Fruit fly (Drosophila melanogaster) whole organism, embryonic: ENCODE data around the gene CG7058.

Source experiments
- Blimp-1 ChIP-seq: fragments of 200-800 bp; sonication (Bioruptor generic); optimal IDR thresholded peaks from 3 replicates; lab custom pipeline; 2018; ENCODE audit warnings: missing biosample characterization, missing genetic modification characterization, mild to moderate bottlenecking, moderate library complexity, missing genetic modification reagents
- CG10979 ChIP-seq: fragments of 200-800 bp; sonication (Bioruptor generic); optimal IDR thresholded peaks from 2 replicates; lab custom pipeline; 2018; ENCODE audit warnings: missing biosample characterization, mild to moderate bottlenecking, missing genetic modification characterization, moderate library complexity
- CG11085 ChIP-seq: fragments of 200-800 bp; sonication (Bioruptor generic); IDR thresholded peaks from 2 replicates; pipeline ENCODE4 v1.3.6; 2022; ENCODE audit warnings: missing biosample characterization, missing genetic modification characterization
- CG12299 ChIP-seq: fragments of 200-800 bp; sonication (Bioruptor generic); optimal IDR thresholded peaks from 2 replicates; lab custom pipeline; 2018; ENCODE audit warnings: missing biosample characterization, mild to moderate bottlenecking, missing genetic modification characterization
- CG14050 ChIP-seq: fragments of 200-800 bp; sonication (Bioruptor generic); IDR thresholded peaks from 3 replicates; pipeline ENCODE4 v1.3.6; 2022; ENCODE audit warnings: missing biosample characterization, missing genetic modification characterization
- CG14667 ChIP-seq: fragments of 200-800 bp; sonication (Bioruptor generic); IDR thresholded peaks from 2 replicates; pipeline ENCODE4 v1.3.6; 2022; ENCODE audit warnings: missing biosample characterization, missing genetic modification characterization
- CG15011 ChIP-seq: fragments of 200-800 bp; sonication (Bioruptor generic); optimal IDR thresholded peaks from 3 replicates; lab custom pipeline; 2018; ENCODE audit warnings: missing biosample characterization, mild to moderate bottlenecking, missing genetic modification characterization
- CG15269 ChIP-seq: fragments of 200-800 bp; sonication (Bioruptor generic); optimal IDR thresholded peaks from 2 replicates; lab custom pipeline; 2018; ENCODE audit warnings: missing biosample characterization, mild to moderate bottlenecking, missing genetic modification characterization, moderate library complexity
- CG1603 ChIP-seq: fragments of 200-800 bp; sonication (Bioruptor generic); optimal IDR thresholded peaks from 2 replicates; lab custom pipeline; 2019; ENCODE audit warnings: missing biosample characterization, mild to moderate bottlenecking, missing genetic modification characterization, moderate library complexity
- CG17361 ChIP-seq: fragments of 200-800 bp; sonication (Bioruptor generic); IDR thresholded peaks from 3 replicates; pipeline ENCODE4 v1.3.6; 2022; ENCODE audit warnings: missing biosample characterization, missing genetic modification characterization
- CG17385 ChIP-seq: fragments of 200-800 bp; sonication (Bioruptor generic); optimal IDR thresholded peaks from 3 replicates; lab custom pipeline; 2018; ENCODE audit warnings: missing biosample characterization, mild to moderate bottlenecking, missing genetic modification characterization
- CG2199 ChIP-seq: fragments of 200-800 bp; sonication (Bioruptor generic); IDR thresholded peaks from 3 replicates; pipeline ENCODE4 v1.3.6; 2022; ENCODE audit warnings: missing biosample characterization, missing genetic modification characterization
- CG3838 ChIP-seq: fragments of 200-800 bp; sonication (Bioruptor generic); optimal IDR thresholded peaks from 3 replicates; lab custom pipeline; 2016; ENCODE audit warnings: missing biosample characterization, missing genetic modification characterization
- CG6765 ChIP-seq: fragments of 200-800 bp; sonication (Bioruptor generic); optimal IDR thresholded peaks from 3 replicates; lab custom pipeline; 2017; ENCODE audit warnings: missing biosample characterization, mild to moderate bottlenecking, missing genetic modification characterization
- CG8765 ChIP-seq: fragments of 200-800 bp; sonication (Bioruptor generic); IDR thresholded peaks from 2 replicates; pipeline ENCODE4 v1.3.6; 2022; ENCODE audit warnings: missing biosample characterization, missing genetic modification characterization
- CG9215 ChIP-seq: fragments of 200-800 bp; sonication (Bioruptor generic); IDR thresholded peaks from 2 replicates; pipeline ENCODE4 v1.3.6; 2022; ENCODE audit warnings: missing biosample characterization, missing genetic modification characterization
- Camta ChIP-seq: fragments of 200-800 bp; sonication (Bioruptor generic); optimal IDR thresholded peaks from 2 replicates; lab custom pipeline; 2016; ENCODE audit warnings: missing biosample characterization, missing genetic modification characterization
- D19A ChIP-seq: fragments of 200-800 bp; optimal IDR thresholded peaks from 3 replicates; lab custom pipeline; 2019; ENCODE audit warnings: missing biosample characterization, mild to moderate bottlenecking, missing genetic modification characterization, moderate library complexity
- Elba2 ChIP-seq: fragments of 200-800 bp; sonication (Bioruptor generic); optimal IDR thresholded peaks from 3 replicates; lab custom pipeline; 2016; ENCODE audit warnings: missing biosample characterization, missing genetic modification characterization
- Gug ChIP-seq: fragments of 200-800 bp; sonication (Bioruptor generic); IDR thresholded peaks from 4 replicates; pipeline ENCODE4 v1.3.6; 2022; ENCODE audit warnings: missing biosample characterization, missing genetic modification characterization
- H15 ChIP-seq: fragments of 200-800 bp; sonication (Bioruptor generic); IDR thresholded peaks from 3 replicates; pipeline ENCODE4 v1.3.6; 2022; ENCODE audit warnings: missing biosample characterization, missing genetic modification characterization
- HLH4C ChIP-seq: fragments of 200-800 bp; sonication (Bioruptor generic); IDR thresholded peaks from 3 replicates; pipeline ENCODE4 v1.3.6; 2022; ENCODE audit warnings: missing biosample characterization, missing genetic modification characterization; ENCODE audit not compliant: partially characterized antibody
- Hey ChIP-seq: fragments of 200-800 bp; sonication (Bioruptor generic); optimal IDR thresholded peaks from 3 replicates; lab custom pipeline; 2018; ENCODE audit warnings: missing biosample characterization, mild to moderate bottlenecking, missing genetic modification characterization
- HmgZ ChIP-seq: fragments of 200-800 bp; sonication (Bioruptor generic); optimal IDR thresholded peaks from 2 replicates; lab custom pipeline; 2018; ENCODE audit warnings: missing biosample characterization, mild to moderate bottlenecking, missing genetic modification characterization
- Hr78 ChIP-seq, 2 experiments: fragments of 200-800 bp in 1 of 2; fragments of >200 bp in 1 of 2; sonication (Bioruptor generic) in 1 of 2; optimal IDR thresholded peaks; 2 replicates each; lab custom pipeline; 2017 to 2019; ENCODE audit warnings: missing biosample characterization in 2 of 2, missing genetic modification characterization in 2 of 2, mild to moderate bottlenecking in 1 of 2, moderate library complexity in 1 of 2
- MESR4 ChIP-seq: fragments of 200-800 bp; sonication (Bioruptor generic); optimal IDR thresholded peaks from 2 replicates; lab custom pipeline; 2018; ENCODE audit warnings: missing biosample characterization, mild to moderate bottlenecking, missing genetic modification characterization, moderate library complexity
- MTF-1 ChIP-seq: fragments of 200-800 bp; sonication (Bioruptor generic); optimal IDR thresholded peaks from 2 replicates; lab custom pipeline; 2018; ENCODE audit warnings: missing biosample characterization, mild to moderate bottlenecking, missing genetic modification characterization, borderline replicate concordance
- Med ChIP-seq: fragments of 200-800 bp; sonication (Bioruptor generic); peaks from one replicate; lab custom pipeline; 2016; ENCODE audit warnings: missing biosample characterization, missing genetic modification characterization, mild to moderate bottlenecking, inconsistent platforms, moderate library complexity
- Myb ChIP-seq: fragments of 200-800 bp; sonication (Bioruptor generic); optimal IDR thresholded peaks from 2 replicates; lab custom pipeline; 2016; ENCODE audit warnings: missing biosample characterization, missing genetic modification characterization
- NC2α ChIP-seq: fragments of 200-800 bp; sonication (Bioruptor generic); optimal IDR thresholded peaks from 2 replicates; lab custom pipeline; 2016; ENCODE audit warnings: missing biosample characterization, missing genetic modification characterization
- Sox102F ChIP-seq: fragments of 200-800 bp; sonication (Bioruptor generic); optimal IDR thresholded peaks from 2 replicates; lab custom pipeline; 2018; ENCODE audit warnings: missing biosample characterization, mild to moderate bottlenecking, missing genetic modification characterization, moderate library complexity
- Stat92E ChIP-seq, 3 experiments: fragments of >200 bp in 2 of 3; fragments of 200-800 bp in 1 of 3; sonication (Bioruptor generic) in 1 of 3; optimal IDR thresholded peaks; 2 replicates each; lab custom pipeline; 2017 to 2019; ENCODE audit warnings: missing biosample characterization in 3 of 3, missing genetic modification characterization in 3 of 3, mild to moderate bottlenecking in 1 of 3, moderate library complexity in 1 of 3
- YL-1 ChIP-seq: fragments of 200-800 bp; sonication (Bioruptor generic); optimal IDR thresholded peaks from 3 replicates; lab custom pipeline; 2017; ENCODE audit warnings: missing biosample characterization, mild to moderate bottlenecking, missing genetic modification characterization
- bsh ChIP-seq, 2 experiments: fragments of 200-800 bp; sonication (Bioruptor generic); optimal IDR thresholded peaks; 2 replicates each; lab custom pipeline; 2017 to 2018; ENCODE audit warnings: mild to moderate bottlenecking in 2 of 2, missing biosample characterization in 2 of 2, missing genetic modification characterization in 2 of 2, moderate library complexity in 1 of 2
- chm ChIP-seq: fragments of 200-800 bp; sonication (Bioruptor generic); IDR thresholded peaks from 2 replicates; pipeline ENCODE4 v1.3.6; 2022; ENCODE audit warnings: missing biosample characterization, missing genetic modification characterization
- ci ChIP-seq: fragments of 200-800 bp; sonication (Bioruptor generic); IDR thresholded peaks from 3 replicates; pipeline ENCODE4 v1.3.6; 2022; ENCODE audit warnings: missing biosample characterization, missing genetic modification characterization
- gce ChIP-seq: fragments of 200-800 bp; sonication (Bioruptor generic); IDR thresholded peaks from 3 replicates; pipeline ENCODE4 v1.3.6; 2022; ENCODE audit warnings: missing biosample characterization, missing genetic modification characterization
- hbn ChIP-seq: fragments of 200-800 bp; sonication (Bioruptor generic); IDR thresholded peaks from 2 replicates; pipeline ENCODE4 v1.3.6; 2022; ENCODE audit warnings: missing biosample characterization, missing genetic modification characterization; ENCODE audit not compliant: partially characterized antibody
- insv ChIP-seq, 2 experiments: fragments of 200-800 bp; sonication (Bioruptor generic); optimal IDR thresholded peaks; 3 replicates each; lab custom pipeline; 2016 to 2018; ENCODE audit warnings: missing biosample characterization in 2 of 2, missing genetic modification characterization in 2 of 2
- knrl ChIP-seq: fragments of 200-800 bp; sonication (Bioruptor generic); IDR thresholded peaks from 3 replicates; pipeline ENCODE4 v1.3.6; 2022; ENCODE audit warnings: missing biosample characterization, missing genetic modification characterization; ENCODE audit not compliant: partially characterized antibody
- maf-S ChIP-seq: fragments of 200-800 bp; sonication (Bioruptor generic); optimal IDR thresholded peaks from 2 replicates; lab custom pipeline; 2016; ENCODE audit warnings: missing biosample characterization, missing genetic modification characterization
- nom ChIP-seq: fragments of 200-800 bp; sonication (Bioruptor generic); optimal IDR thresholded peaks from 2 replicates; lab custom pipeline; 2017; ENCODE audit warnings: missing biosample characterization, missing genetic modification characterization, mild to moderate bottlenecking, moderate library complexity, missing genetic modification reagents
- prd ChIP-seq, 3 experiments: fragments of >200 bp in 2 of 3; fragments of 200-800 bp in 1 of 3; sonication (Bioruptor generic) in 1 of 3; optimal IDR thresholded peaks in 2 of 3; IDR thresholded peaks in 1 of 3; 2 replicates in 2 of 3; 3 replicates in 1 of 3; pipeline versions ENCODE4 v1.3.6 to Lab custom; 2017 to 2022; ENCODE audit warnings: missing biosample characterization in 1 of 3, missing genetic modification characterization in 1 of 3
- pzg ChIP-seq: fragments of 200-800 bp; sonication (Bioruptor generic); optimal IDR thresholded peaks from 3 replicates; lab custom pipeline; 2018; ENCODE audit warnings: missing biosample characterization, mild to moderate bottlenecking, missing genetic modification characterization, moderate library complexity
- ranshi ChIP-seq: fragments of 200-800 bp; sonication (Bioruptor generic); IDR thresholded peaks from 2 replicates; pipeline ENCODE4 v1.3.6; 2022; ENCODE audit warnings: missing biosample characterization, missing genetic modification characterization
- sens ChIP-seq: fragments of 200-800 bp; sonication (Bioruptor generic); peaks from one replicate; lab custom pipeline; 2016; ENCODE audit warnings: missing biosample characterization, missing genetic modification characterization
- slbo ChIP-seq: fragments of 200-800 bp; sonication (Bioruptor generic); IDR thresholded peaks from 2 replicates; pipeline ENCODE4 v1.3.6; 2022; ENCODE audit warnings: missing biosample characterization, missing genetic modification characterization
- slp2 ChIP-seq: fragments of 200-800 bp; sonication (Bioruptor generic); optimal IDR thresholded peaks from 2 replicates; lab custom pipeline; 2016; ENCODE audit warnings: missing biosample characterization, missing genetic modification characterization
- tin ChIP-seq: fragments of 200-800 bp; sonication (Bioruptor generic); optimal IDR thresholded peaks from 3 replicates; lab custom pipeline; 2016; ENCODE audit warnings: missing biosample characterization, missing genetic modification characterization
- toy ChIP-seq: fragments of 200-800 bp; sonication (Bioruptor generic); IDR thresholded peaks from 2 replicates; pipeline ENCODE4 v1.3.6; 2022; ENCODE audit warnings: missing biosample characterization, missing genetic modification characterization
- twi ChIP-seq: fragments of 200-800 bp; optimal IDR thresholded peaks from 2 replicates; lab custom pipeline; 2019; ENCODE audit warnings: missing biosample characterization, mild to moderate bottlenecking, missing genetic modification characterization, moderate library complexity

The CG7058 gene

DNA sequence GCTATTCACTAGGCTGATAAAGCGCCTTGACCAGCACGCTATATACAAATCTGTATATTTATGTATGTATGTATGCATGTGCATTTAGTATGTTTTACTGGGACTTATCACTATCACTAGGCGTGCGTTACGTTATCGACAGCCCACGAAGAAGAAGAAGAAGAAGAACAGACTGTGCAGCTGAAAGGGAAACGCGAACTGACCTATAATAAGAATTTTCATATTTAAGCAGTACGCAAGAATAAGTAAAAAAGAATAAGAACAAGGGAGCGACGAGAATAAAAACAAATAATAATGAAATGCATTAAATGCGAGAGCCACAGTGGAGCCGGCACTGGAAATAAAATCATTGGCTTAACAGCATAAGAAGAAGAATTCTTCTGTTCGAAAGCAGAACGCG, 29.8 kb downstream of the CG7058 start (continued):
- 0 out of 3 replicates have a peak, but pooled peaks have one; percentile 16 for TF ChIP-seq CG2199 (GFP tag; lab: Robert Waterston, UW)
- no peak for TF ChIP-seq chm (GFP tag; lab: Robert Waterston, UW)
- TF ChIP-seq bsh (GFP tag; optimal IDR thresholded peaks at IDR 0.05; lab: Kevin White, UChicago), result peak in 1 of 2 experiments; percentile 16
- no peak for TF ChIP-seq Gug (GFP tag; lab: Robert Waterston, UW)
- peak; percentile 56 for TF ChIP-seq Med
- TF ChIP-seq MESR4 (GFP tag; lab: Kevin White, UChicago), result no peak
- no peak for TF ChIP-seq hbn
- TF ChIP-seq D19A, result no peak
- TF ChIP-seq CG1603 (tag; lab: Kevin White, UChicago), result no peak
- no peak for TF ChIP-seq gce (GFP tag; lab: Robert Waterston, UW)
- TF ChIP-seq slbo (GFP tag; lab: Robert Waterston, UW), result no peak
- no peak for TF ChIP-seq Hey (tag; lab: Kevin White, UChicago)
- TF ChIP-seq twi (tag; lab: Kevin White, UChicago), result no peak
- TF ChIP-seq HmgZ (tag; lab: Kevin White, UChicago), result no peak
- TF ChIP-seq CG6765 (GFP tag; lab: Kevin White, UChicago), result no peak
- no peak for TF ChIP-seq ranshi
- no peak for TF ChIP-seq tin
- no peak for TF ChIP-seq NC2α
- no peak for TF ChIP-seq slp2 (GFP tag; lab: Kevin White, UChicago)
- no peak for TF ChIP-seq insv (GFP tag; optimal IDR thresholded peaks at IDR 0.05; lab: Kevin White, UChicago)
- TF ChIP-seq HLH4C (GFP tag; lab: Robert Waterston, UW), result no peak
- TF ChIP-seq toy (GFP tag; lab: Robert Waterston, UW), result no peak
- no peak for TF ChIP-seq CG8765 (GFP tag; lab: Robert Waterston, UW)
- no peak for TF ChIP-seq pzg (GFP tag; lab: Kevin White, UChicago)
- TF ChIP-seq CG11085 (GFP tag; lab: Robert Waterston, UW), result no peak
- peak; percentile 66 for TF ChIP-seq Blimp-1 (GFP tag; lab: Kevin White, UChicago)
- TF ChIP-seq nom (GFP tag; lab: Kevin White, UChicago), result peak; percentile 57
- TF ChIP-seq CG9215 (GFP tag; lab: Robert Waterston, UW), result no peak
- TF ChIP-seq CG17385, result peak; percentile 77
- TF ChIP-seq CG15011 (GFP tag; lab: Kevin White, UChicago), result no peak
- no peak for TF ChIP-seq knrl (GFP tag; lab: Robert Waterston, UW)
- TF ChIP-seq CG12299 (tag; lab: Kevin White, UChicago), result no peak
- TF ChIP-seq Camta, result no peak
- peak; percentile 60 for TF ChIP-seq sens (GFP tag; lab: Kevin White, UChicago)
- TF ChIP-seq ci (GFP tag; lab: Robert Waterston, UW), result no peak
- no peak for TF ChIP-seq CG14667 (GFP tag; lab: Robert Waterston, UW)
- no peak for TF ChIP-seq prd (optimal IDR thresholded peaks at IDR 0.05; lab: Kevin White, UChicago)
- TF ChIP-seq prd (GFP tag; IDR thresholded peaks at IDR 0.05; lab: Robert Waterston, UW), result no peak
- TF ChIP-seq YL-1 (GFP tag; lab: Kevin White, UChicago), result no peak
- TF ChIP-seq, all 482 proteins: peak for 8

DNA sequence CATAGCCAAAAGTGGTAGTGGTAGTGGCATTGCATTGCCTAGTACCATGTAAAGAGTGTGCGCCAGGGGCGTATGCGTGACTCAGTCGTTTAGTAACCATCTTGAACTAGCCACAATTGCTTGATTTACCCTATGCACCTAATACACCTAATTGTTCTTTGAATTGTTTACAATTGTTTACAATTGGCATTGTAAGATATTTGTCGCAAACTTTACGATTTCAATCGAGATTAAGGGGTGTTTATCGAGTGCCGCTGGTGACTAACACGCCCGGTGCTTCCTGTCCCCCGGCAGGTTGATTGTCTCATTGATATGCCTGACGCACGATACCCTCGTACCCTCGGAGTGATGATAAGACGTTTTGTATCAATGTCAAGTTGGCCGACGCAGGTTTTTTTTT, 30.6 kb downstream of the CG7058 start:
- no peak for TF ChIP-seq CG3838 (GFP tag; lab: Kevin White, UChicago)
- TF ChIP-seq Elba2 (GFP tag; lab: Kevin White, UChicago), result no peak
- TF ChIP-seq CG17361 (GFP tag; lab: Robert Waterston, UW), result peak; percentile 48; the same call in 2 of the 3 replicates
- TF ChIP-seq Myb (GFP tag; lab: Kevin White, UChicago), result peak; percentile 15
- TF ChIP-seq CG10979 (tag; lab: Kevin White, UChicago), result no peak
- TF ChIP-seq CG14050 (GFP tag; lab: Robert Waterston, UW), result peak; percentile 62; the same call in 2 of the 3 replicates
- no peak for TF ChIP-seq maf-S
- 0 out of 3 replicates have a peak, but pooled peaks have one; percentile 56 for TF ChIP-seq H15
- peak in 1 of 2 experiments; percentile 31 for TF ChIP-seq Hr78 (GFP tag; optimal IDR thresholded peaks at IDR 0.05; lab: Kevin White, UChicago)
- TF ChIP-seq Sox102F (GFP tag; lab: Kevin White, UChicago), result peak; percentile 67
- TF ChIP-seq MTF-1 (GFP tag; lab: Kevin White, UChicago), result no peak
- no peak for TF ChIP-seq Stat92E (GFP tag; optimal IDR thresholded peaks at IDR 0.05; lab: Kevin White, UChicago)
- TF ChIP-seq CG9215 (GFP tag; lab: Robert Waterston, UW), result peak; percentile 45
- TF ChIP-seq CG15269 (tag; lab: Kevin White, UChicago), result peak; percentile 67
